Worm (Caenorhabditis elegans): ENCODE measurements around the gene acox-1.6.

DNA sequence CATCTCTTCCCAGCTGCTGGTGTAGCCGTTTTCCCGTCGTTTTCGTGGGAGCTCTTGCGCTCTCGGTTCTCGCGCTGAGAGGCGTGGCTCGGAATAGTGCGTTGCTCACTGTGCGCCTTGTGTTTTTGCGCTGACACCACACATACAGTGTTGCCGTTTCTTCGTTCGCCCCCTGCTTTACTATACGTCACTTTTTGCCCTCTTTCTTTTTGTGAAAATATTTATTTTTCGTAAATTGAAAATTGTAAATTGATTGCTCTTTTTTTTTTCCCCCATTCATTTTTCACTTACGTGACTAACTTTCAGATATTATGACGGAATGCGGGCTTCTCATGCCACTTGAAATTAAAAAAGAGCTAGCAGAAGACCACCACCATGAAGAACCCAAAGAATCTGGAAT is 40.4 kb upstream of the acox-1.6 start, which contains the start of gene gmeb-2:
- TF ChIP-seq ceh-9 (tag; optimal IDR thresholded peaks at IDR 0.05) (no peak), ceh-82 (tag; optimal IDR thresholded peaks at IDR 0.05) (no peak)

Data from whole organism, L3 larva.